Fruit fly (Drosophila melanogaster) whole organism, pupa: ENCODE data around the gene drl.

Experiments used
- CG12605 ChIP-seq: fragments of 200-800 bp; sonication (Bioruptor generic); IDR thresholded peaks from 2 replicates; pipeline ENCODE4 v1.3.6; 2022; ENCODE audit warnings: missing biosample characterization, missing genetic modification characterization
- CG32121 ChIP-seq: fragments of 200-800 bp; sonication (Bioruptor generic); IDR thresholded peaks from 2 replicates; pipeline ENCODE4 v1.3.6; 2022; ENCODE audit warnings: missing biosample characterization, missing genetic modification characterization
- CG34367 ChIP-seq: fragments of 200-800 bp; sonication (Bioruptor generic); optimal IDR thresholded peaks from 2 replicates; lab custom pipeline; 2018; ENCODE audit warnings: missing biosample characterization, mild to moderate bottlenecking, missing genetic modification characterization
- CG8159 ChIP-seq: fragments of 200-800 bp; sonication (Bioruptor generic); optimal IDR thresholded peaks from 3 replicates; lab custom pipeline; 2018; ENCODE audit warnings: missing biosample characterization, mild to moderate bottlenecking, missing genetic modification characterization, moderate library complexity
- CG9948 ChIP-seq: fragments of 200-800 bp; sonication (Bioruptor generic); optimal IDR thresholded peaks from 2 replicates; lab custom pipeline; 2018; ENCODE audit warnings: missing biosample characterization, mild to moderate bottlenecking, missing genetic modification characterization, moderate library complexity
- D1 ChIP-seq: fragments of 200-800 bp; sonication (Bioruptor generic); optimal IDR thresholded peaks from 2 replicates; lab custom pipeline; 2018; ENCODE audit warnings: missing biosample characterization, mild to moderate bottlenecking, missing genetic modification characterization, moderate library complexity
- Ets98B ChIP-seq: fragments of 200-800 bp; sonication (Bioruptor generic); IDR thresholded peaks from 2 replicates; pipeline ENCODE4 v1.3.6; 2022; ENCODE audit warnings: missing biosample characterization, missing genetic modification characterization
- Pif1A ChIP-seq: fragments of 200-800 bp; sonication (Bioruptor generic); optimal IDR thresholded peaks from 3 replicates; lab custom pipeline; 2016; ENCODE audit warnings: missing biosample characterization, missing genetic modification characterization
- Pif1B ChIP-seq: fragments of 200-800 bp; sonication (Bioruptor generic); optimal IDR thresholded peaks from 3 replicates; lab custom pipeline; 2016; ENCODE audit warnings: missing biosample characterization, missing genetic modification characterization
- gl ChIP-seq: fragments of 200-800 bp; sonication (Bioruptor generic); optimal IDR thresholded peaks from 2 replicates; lab custom pipeline; 2018; ENCODE audit warnings: missing biosample characterization, mild to moderate bottlenecking, missing genetic modification characterization
- rn ChIP-seq: fragments of 200-800 bp; sonication (Bioruptor generic); IDR thresholded peaks from 2 replicates; pipeline ENCODE4 v1.3.6; 2022; ENCODE audit warnings: missing biosample characterization, missing genetic modification characterization

- no peak for TF ChIP-seq D1 (tag; lab: Kevin White, UChicago)
- TF ChIP-seq Pif1B (GFP tag; lab: Kevin White, UChicago) = no peak
- no peak for TF ChIP-seq CG34367 (tag; lab: Kevin White, UChicago)
- no peak for TF ChIP-seq CG32121 (GFP tag; lab: Robert Waterston, UW)
- no peak for TF ChIP-seq rn
- TF ChIP-seq Ets98B (GFP tag; lab: Robert Waterston, UW) = no peak
- TF ChIP-seq CG9948 = no peak
- TF ChIP-seq CG8159 (tag; lab: Kevin White, UChicago) = no peak
- TF ChIP-seq CG12605 (GFP tag; lab: Robert Waterston, UW) = no peak
- TF ChIP-seq gl (tag; lab: Kevin White, UChicago) = no peak
- TF ChIP-seq Pif1A (GFP tag; lab: Kevin White, UChicago) = no peak
Measured at dm6 chr2L:19227656-19228055, 37.5 kb downstream of the drl start.
